Worm (Caenorhabditis elegans): ENCODE data around the gene alg-3.

DNA sequence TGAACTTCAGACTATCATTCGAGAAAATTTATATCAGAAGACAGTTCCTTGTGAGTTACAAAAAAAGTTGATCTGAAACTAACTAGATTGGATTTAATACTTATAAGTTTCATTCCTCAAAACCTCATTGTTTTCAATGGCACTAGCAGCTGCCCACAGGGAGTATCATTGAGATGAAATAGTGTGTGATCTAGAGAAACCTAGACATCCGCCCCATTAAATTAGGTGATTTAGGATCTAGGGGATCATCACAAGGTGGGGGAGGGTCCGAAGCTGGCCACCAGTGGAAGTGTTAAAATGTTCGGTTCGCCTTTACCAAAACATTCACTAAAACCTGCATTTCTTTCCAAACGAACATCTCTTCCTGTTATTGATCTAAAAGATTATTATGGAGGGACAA is 12.4 kb downstream of the alg-3 start:
- TF ChIP-seq nhr-12 (tag; optimal IDR thresholded peaks at IDR 0.05): no peak
- no peak for TF ChIP-seq ces-1 (GFP tag; optimal IDR thresholded peaks at IDR 0.05)
- no peak for TF ChIP-seq tbx-8 (GFP tag; optimal IDR thresholded peaks at IDR 0.05)
- no peak for TF ChIP-seq mep-1 (tag; optimal IDR thresholded peaks at IDR 0.05)
- TF ChIP-seq pha-4 (tag; optimal IDR thresholded peaks at IDR 0.05): no peak
- no peak for TF ChIP-seq lin-32 (GFP tag; optimal IDR thresholded peaks at IDR 0.05)
- TF ChIP-seq ztf-11 (tag; optimal IDR thresholded peaks at IDR 0.05): no peak
- TF ChIP-seq snpc-4 (tag; optimal IDR thresholded peaks at IDR 0.05): no peak
- TF ChIP-seq elt-3 (tag; optimal IDR thresholded peaks at IDR 0.05): no peak
- no peak for TF ChIP-seq ham-2 (GFP tag; optimal IDR thresholded peaks at IDR 0.05)
- TF ChIP-seq unc-62 (GFP tag; optimal IDR thresholded peaks at IDR 0.05): no peak
- no peak for TF ChIP-seq unc-39 (tag; optimal IDR thresholded peaks at IDR 0.05)
- TF ChIP-seq lsy-2 (tag; optimal IDR thresholded peaks at IDR 0.05): no peak

All from whole organism, mixed stage, embryonic.